Worm (Caenorhabditis elegans): Measurements from ENCODE around the gene F27E5.9.

- TF ChIP-seq lin-15B (tag; optimal IDR thresholded peaks at IDR 0.05) = no peak
- TF ChIP-seq ama-1 (optimal IDR thresholded peaks at IDR 0.05) = no peak
- no peak for TF ChIP-seq lin-13 (GFP tag; optimal IDR thresholded peaks at IDR 0.05)
Observed at ce11 chrII:10137358-10137757, 2.6 kb downstream of the F27E5.9 start, which contains the start of gene phg-1.
